Fruit fly (Drosophila melanogaster) S2 (cell line): ENCODE data around the gene CG42323.

Source experiments
- CG8478 ChIP-seq: fragments of >200 bp; optimal IDR thresholded peaks from 2 replicates; lab custom pipeline; 2018
- CTCF ChIP-seq, 2 experiments: fragments of >200 bp; optimal IDR thresholded peaks; 2 replicates each; lab custom pipeline; 2018

Gene CG42323

DNA sequence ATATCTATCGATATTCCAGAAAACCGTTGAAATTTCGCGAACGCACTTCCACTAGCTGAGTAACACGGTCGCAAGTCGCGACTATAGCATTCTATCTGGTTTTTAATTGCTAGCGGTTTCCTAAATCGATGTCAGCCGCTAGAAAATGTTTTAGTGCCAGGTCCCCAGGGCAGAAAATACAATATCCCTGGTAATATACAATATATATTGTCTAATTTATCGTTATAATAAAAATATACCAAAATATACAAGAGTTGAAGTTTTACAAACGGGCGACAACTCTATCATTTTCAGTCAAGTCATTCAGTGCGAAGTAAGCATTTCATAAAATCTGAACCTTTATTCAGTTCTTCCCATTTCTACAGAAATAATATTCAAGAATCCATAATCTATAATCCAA is 7.1 kb upstream of the CG42323 start, which contains the start of gene CG15056:
CG15056 (plus strand) TSS at position 301 of the 400 bp plus-strand sequence.
- TF ChIP-seq CG8478 = no peak
- TF ChIP-seq CTCF (optimal IDR thresholded peaks at IDR 0.05; lab: Kevin White, UChicago) = no peak

- TF ChIP-seq CG8478 (no peak), CTCF (optimal IDR thresholded peaks at IDR 0.05; lab: Kevin White, UChicago) (no peak)
Observed at dm6 chrX:18437190-18437589, 15.0 kb downstream of the CG42323 start, which contains the start of gene CG6290. Gene CG6290, plus strand, starts transcription at chrX:18437490.

dm6 chrX:18438568-18438967 is 16.4 kb downstream of the CG42323 start, which contains the start of gene CG32551:
Gene CG32551, plus strand, starts transcription at chrX:18438868.
- TF ChIP-seq CTCF (optimal IDR thresholded peaks at IDR 0.05; lab: Kevin White, UChicago) (no peak), CG8478 (no peak)

dm6 chrX:18439367-18439766 is 17.2 kb downstream of the CG42323 start, which contains the start of gene CG43841:
Gene CG43841, plus strand, starts transcription at chrX:18439667.
- no peak for TF ChIP-seq CG8478
- TF ChIP-seq CTCF (optimal IDR thresholded peaks at IDR 0.05; lab: Kevin White, UChicago) = no peak

DNA sequence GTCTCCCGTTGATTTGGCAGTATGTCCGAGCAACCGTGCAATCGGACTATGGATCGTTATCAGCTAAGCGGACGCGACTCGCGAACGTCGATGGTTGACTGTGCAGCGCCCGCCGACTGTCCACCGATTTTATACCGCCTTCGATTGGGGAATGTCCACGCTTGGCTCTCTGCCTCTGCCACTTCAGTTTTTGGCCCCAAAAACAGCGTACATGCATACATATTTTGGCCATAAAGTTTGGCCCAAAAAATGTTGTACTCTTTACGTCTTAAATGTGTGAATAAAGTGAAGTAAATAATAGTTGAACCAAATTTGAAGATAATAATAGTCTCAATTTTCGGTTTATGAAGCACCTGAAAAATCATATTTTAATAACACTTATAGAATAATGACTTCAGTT is 18.3 kb downstream of the CG42323 start, which contains the start of gene CG32548:
CG32548 (minus strand) TSS at position 101 of the 400 bp plus-strand sequence.
- no peak for TF ChIP-seq CG8478
- no peak for TF ChIP-seq CTCF (optimal IDR thresholded peaks at IDR 0.05; lab: Kevin White, UChicago)

DNA sequence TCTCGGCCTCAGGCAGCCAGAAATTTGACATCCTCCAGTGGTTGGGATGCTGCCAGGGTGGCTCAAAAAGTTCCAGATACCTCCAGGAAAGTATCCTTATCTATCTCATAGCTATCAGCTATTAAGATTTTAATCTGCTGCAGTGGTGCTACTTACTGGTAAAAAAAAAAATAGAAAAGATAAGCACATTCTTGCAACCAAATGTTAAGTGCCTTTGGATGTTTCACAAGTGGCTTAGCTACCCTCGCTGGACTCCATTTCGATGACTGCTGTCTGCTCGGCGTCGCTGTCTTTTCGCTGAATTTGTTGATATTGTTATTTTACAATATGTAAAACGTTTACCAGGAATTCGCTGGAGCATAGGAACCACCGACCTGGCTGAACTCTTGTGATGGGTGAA is 30.5 kb downstream of the CG42323 start:
- no peak for TF ChIP-seq CTCF (optimal IDR thresholded peaks at IDR 0.05; lab: Kevin White, UChicago)
- TF ChIP-seq CG8478 = no peak

DNA sequence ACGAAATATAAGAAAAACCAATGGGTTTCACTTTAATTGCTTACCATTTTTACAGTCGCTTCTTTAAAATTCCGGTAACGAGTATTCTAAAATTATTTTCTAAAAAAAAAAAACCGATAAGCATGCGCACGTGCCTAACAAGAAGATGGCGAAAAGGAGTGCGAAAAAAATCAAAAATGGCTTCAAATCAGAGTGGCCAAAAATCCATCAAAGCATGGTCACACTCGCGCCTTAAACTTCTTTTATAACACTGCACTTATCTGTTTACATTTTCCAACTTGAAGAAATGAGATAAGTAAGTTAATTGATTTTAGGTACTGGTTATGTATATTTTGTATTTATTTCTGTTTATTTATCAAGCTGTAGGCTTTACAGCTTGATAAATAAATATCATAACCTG is 38.1 kb downstream of the CG42323 start, which contains the start of gene CG43843:
CG43843 (minus strand) TSS at position 101 of the 400 bp plus-strand sequence.
- TF ChIP-seq CTCF (optimal IDR thresholded peaks at IDR 0.05; lab: Kevin White, UChicago) (no peak), CG8478 (no peak)

- TF ChIP-seq CG8478 = no peak
- no peak for TF ChIP-seq CTCF (optimal IDR thresholded peaks at IDR 0.05; lab: Kevin White, UChicago)
Observed at dm6 chrX:18467881-18468280, 45.7 kb downstream of the CG42323 start.
